Worm (Caenorhabditis elegans): ENCODE results near the gene Y39G8B.7.

- no peak for TF ChIP-seq hlh-15 (tag; optimal IDR thresholded peaks at IDR 0.05)
- TF ChIP-seq ama-1 (optimal IDR thresholded peaks at IDR 0.05) = no peak
- TF ChIP-seq lim-6 (tag; optimal IDR thresholded peaks at IDR 0.05) = no peak
- TF ChIP-seq rnt-1 (tag; optimal IDR thresholded peaks at IDR 0.05) = no peak
- TF ChIP-seq ref-2 (tag; optimal IDR thresholded peaks at IDR 0.05) = no peak
- TF ChIP-seq F13H6.1 (tag; optimal IDR thresholded peaks at IDR 0.05) = no peak
- no peak for TF ChIP-seq nhr-11 (tag; optimal IDR thresholded peaks at IDR 0.05)
- TF ChIP-seq K02D7.2 (tag; optimal IDR thresholded peaks at IDR 0.05) = no peak
- no peak for TF ChIP-seq elt-2 (tag; optimal IDR thresholded peaks at IDR 0.05)
- no peak for TF ChIP-seq npax-4 (tag; optimal IDR thresholded peaks at IDR 0.05)
- TF ChIP-seq pqm-1 (tag; optimal IDR thresholded peaks at IDR 0.05) = no peak
- TF ChIP-seq pros-1 (tag; optimal IDR thresholded peaks at IDR 0.05) = no peak
- no peak for TF ChIP-seq fkh-6 (tag; optimal IDR thresholded peaks at IDR 0.05)
- TF ChIP-seq unc-55 (GFP tag; optimal IDR thresholded peaks at IDR 0.05) = no peak
Measured at ce11 chrII:13984551-13984950, 10.3 kb downstream of the Y39G8B.7 start, which contains the start of gene sre-47.
